Worm (Caenorhabditis elegans) whole organism, L4 larva: Measurements from ENCODE around the gene cav-1.

ENCODE experiments used
- F49E8.2 ChIP-seq: sonication (generic microtip); optimal IDR thresholded peaks from 2 replicates; lab custom pipeline; 2016; ENCODE audit warnings: missing compliant biosample characterization, mild to moderate bottlenecking, missing genetic modification characterization, borderline replicate concordance
- T20F7.1 ChIP-seq: fragments of 200-800 bp; sonication (Bioruptor generic); optimal IDR thresholded peaks from 2 replicates; lab custom pipeline; 2018; ENCODE audit warnings: mild to moderate bottlenecking, missing genetic modification characterization, missing compliant biosample characterization
- Y48G9A.11 ChIP-seq: fragments of 200-800 bp; sonication (Bioruptor generic); IDR thresholded peaks from 2 replicates; pipeline ENCODE4 v1.3.6; 2022; ENCODE audit warnings: missing genetic modification reagents, missing genetic modification characterization, missing compliant biosample characterization
- ZK546.5 ChIP-seq, 2 experiments: sonication (generic microtip); optimal IDR thresholded peaks; 2 replicates each; lab custom pipeline; 2017; ENCODE audit warnings: missing biosample characterization in 2 of 2, missing genetic modification characterization in 2 of 2
- aha-1 ChIP-seq: fragments of 150-350 bp; peaks from one replicate; lab custom pipeline; 2014; ENCODE audit warnings: missing biosample characterization, missing genetic modification characterization
- arid-1 ChIP-seq: fragments of 200-800 bp; sonication (Bioruptor generic); conservative IDR thresholded peaks from 2 replicates; pipeline ENCODE4 v1.3.6; 2022; ENCODE audit warnings: missing genetic modification reagents, missing genetic modification characterization, missing compliant biosample characterization
- ceh-28 ChIP-seq: fragments of 150-350 bp; optimal IDR thresholded peaks from 2 replicates; lab custom pipeline; 2014; ENCODE audit warnings: missing biosample characterization, missing genetic modification reagents, missing genetic modification characterization
- ceh-62 ChIP-seq: sonication (generic microtip); optimal IDR thresholded peaks from 2 replicates; lab custom pipeline; 2017; ENCODE audit warnings: missing biosample characterization, missing genetic modification characterization
- ceh-82 ChIP-seq: sonication (generic microtip); optimal IDR thresholded peaks from 2 replicates; lab custom pipeline; 2017; ENCODE audit warnings: missing biosample characterization, missing genetic modification characterization
- ctbp-1 ChIP-seq: fragments of 200-800 bp; sonication (Bioruptor generic); IDR thresholded peaks from 2 replicates; pipeline ENCODE4 v1.3.6; 2022; ENCODE audit warnings: missing genetic modification reagents, missing genetic modification characterization, missing compliant biosample characterization
- daf-12 ChIP-seq: fragments of 150-350 bp; optimal IDR thresholded peaks from 2 replicates; lab custom pipeline; 2014; ENCODE audit warnings: missing biosample characterization, missing genetic modification reagents, missing genetic modification characterization
- daf-16 ChIP-seq, 3 experiments: sonication (generic microtip); optimal IDR thresholded peaks; 2 replicates each; lab custom pipeline; 2016 to 2017; ENCODE audit warnings: missing genetic modification characterization in 3 of 3, missing genetic modification reagents in 3 of 3, mild to moderate bottlenecking in 2 of 3, missing compliant biosample characterization in 2 of 3, missing biosample characterization in 1 of 3, moderate library complexity in 1 of 3
- daf-8 ChIP-seq: fragments of 200-800 bp; sonication (Bioruptor generic); IDR thresholded peaks from 2 replicates; pipeline ENCODE4 v1.3.6; 2022; ENCODE audit warnings: missing genetic modification characterization, missing compliant biosample characterization
- dmd-6 ChIP-seq: fragments of 200-800 bp; sonication (Bioruptor generic); IDR thresholded peaks from 2 replicates; pipeline ENCODE4 v1.3.6; 2022; ENCODE audit warnings: missing genetic modification reagents, missing genetic modification characterization, missing compliant biosample characterization
- dmd-8 ChIP-seq: fragments of 200-800 bp; sonication (Bioruptor generic); IDR thresholded peaks from 2 replicates; pipeline ENCODE4 v1.3.6; 2022; ENCODE audit warnings: missing genetic modification characterization, missing compliant biosample characterization
- dpl-1 ChIP-seq: fragments of 150-350 bp; optimal IDR thresholded peaks from 2 replicates; lab custom pipeline; 2014; ENCODE audit warnings: missing biosample characterization, missing genetic modification reagents, missing genetic modification characterization
- duxl-1 ChIP-seq: sonication (generic microtip); optimal IDR thresholded peaks from 2 replicates; lab custom pipeline; 2016; ENCODE audit warnings: mild to moderate bottlenecking, missing genetic modification characterization, moderate library complexity, missing compliant biosample characterization; ENCODE audit not compliant: poor library complexity
- dve-1 ChIP-seq: sonication (generic microtip); optimal IDR thresholded peaks from 2 replicates; lab custom pipeline; 2017; ENCODE audit warnings: antibody characterized with exemption, mild to moderate bottlenecking, missing genetic modification characterization, missing compliant biosample characterization; ENCODE audit not compliant: insufficient read depth
- egl-27 ChIP-seq: sonication (generic microtip); optimal IDR thresholded peaks from 3 replicates; lab custom pipeline; 2017; ENCODE audit warnings: missing biosample characterization, missing genetic modification reagents, missing genetic modification characterization
- egl-43 ChIP-seq: fragments of 200-800 bp; sonication (Bioruptor generic); IDR thresholded peaks from 2 replicates; pipeline ENCODE4 v1.3.6; 2022; ENCODE audit warnings: missing genetic modification reagents, missing genetic modification characterization, missing compliant biosample characterization
- hif-1 ChIP-seq, 2 experiments: sonication (generic microtip); optimal IDR thresholded peaks; 2 replicates each; lab custom pipeline; 2016 to 2017; ENCODE audit warnings: missing compliant biosample characterization in 2 of 2, missing genetic modification characterization in 2 of 2, missing genetic modification reagents in 2 of 2, missing genotype in 2 of 2, mild to moderate bottlenecking in 1 of 2
- hlh-11 ChIP-seq: fragments of 200-800 bp; sonication (Bioruptor generic); optimal IDR thresholded peaks from 2 replicates; lab custom pipeline; 2018; ENCODE audit warnings: mild to moderate bottlenecking, missing genetic modification characterization, missing compliant biosample characterization
- lin-1 ChIP-seq: fragments of 200-800 bp; sonication (Bioruptor generic); IDR thresholded peaks from 2 replicates; pipeline ENCODE4 v1.3.6; 2022; ENCODE audit warnings: missing genetic modification reagents, missing genetic modification characterization, missing compliant biosample characterization
- lin-13 ChIP-seq: fragments of 150-350 bp; optimal IDR thresholded peaks from 2 replicates; lab custom pipeline; 2014; ENCODE audit warnings: missing biosample characterization, missing genetic modification reagents, missing genetic modification characterization
- lin-15B ChIP-seq: fragments of 150-350 bp; sonication (generic microtip); optimal IDR thresholded peaks from 3 replicates; lab custom pipeline; 2014; ENCODE audit warnings: missing biosample characterization, missing genetic modification characterization
- lin-29 ChIP-seq: fragments of 200-800 bp; sonication (Bioruptor generic); IDR thresholded peaks from 2 replicates; pipeline ENCODE4 v1.3.6; 2022; ENCODE audit warnings: missing genetic modification reagents, missing genetic modification characterization, missing compliant biosample characterization
- lin-38 ChIP-seq: fragments of 200-800 bp; sonication (Bioruptor generic); IDR thresholded peaks from 2 replicates; pipeline ENCODE4 v1.3.6; 2022; ENCODE audit warnings: missing genetic modification reagents, missing genetic modification characterization, missing compliant biosample characterization
- lir-3 ChIP-seq: sonication (generic microtip); optimal IDR thresholded peaks from 2 replicates; lab custom pipeline; 2016; ENCODE audit warnings: mild to moderate bottlenecking, missing genetic modification characterization, missing compliant biosample characterization
- madf-5 ChIP-seq, 2 experiments: fragments of 200-800 bp; sonication (Bioruptor generic); IDR thresholded peaks; 2 replicates each; pipeline ENCODE4 v1.3.6; 2022; ENCODE audit warnings: missing compliant biosample characterization in 2 of 2, missing genetic modification characterization in 2 of 2
- mdl-1 ChIP-seq, 2 experiments: fragments of 150-350 bp in 1 of 2; sonication (generic microtip) in 1 of 2; optimal IDR thresholded peaks; 2 replicates each; lab custom pipeline; 2014 to 2017; ENCODE audit warnings: missing biosample characterization in 2 of 2, missing genetic modification characterization in 2 of 2
- mxl-3 ChIP-seq: fragments of 200-800 bp; sonication (Bioruptor generic); optimal IDR thresholded peaks from 2 replicates; lab custom pipeline; 2018; ENCODE audit warnings: mild to moderate bottlenecking, missing genetic modification characterization, missing compliant biosample characterization
- nhr-10 ChIP-seq: fragments of 150-350 bp; optimal IDR thresholded peaks from 2 replicates; lab custom pipeline; 2014; ENCODE audit warnings: missing biosample characterization, missing genetic modification characterization
- nhr-102 ChIP-seq: sonication (generic microtip); optimal IDR thresholded peaks from 2 replicates; lab custom pipeline; 2016; ENCODE audit warnings: mild to moderate bottlenecking, missing genetic modification characterization, moderate library complexity, missing compliant biosample characterization
- nhr-28 ChIP-seq: fragments of 150-350 bp; optimal IDR thresholded peaks from 2 replicates; lab custom pipeline; 2014; ENCODE audit warnings: missing biosample characterization, missing genetic modification characterization
- nhr-41 ChIP-seq: fragments of 200-800 bp; sonication (Bioruptor generic); IDR thresholded peaks from 2 replicates; pipeline ENCODE4 v1.3.6; 2022; ENCODE audit warnings: missing genetic modification reagents, missing genetic modification characterization, missing compliant biosample characterization
- nhr-48 ChIP-seq: sonication (generic microtip); optimal IDR thresholded peaks from 2 replicates; lab custom pipeline; 2016; ENCODE audit warnings: mild to moderate bottlenecking, missing genetic modification characterization, missing compliant biosample characterization
- nhr-6 ChIP-seq: fragments of 150-350 bp; optimal IDR thresholded peaks from 2 replicates; lab custom pipeline; 2014; ENCODE audit warnings: missing biosample characterization, missing genetic modification characterization
- nhr-77 ChIP-seq: fragments of 150-350 bp; optimal IDR thresholded peaks from 2 replicates; lab custom pipeline; 2014; ENCODE audit warnings: missing biosample characterization, missing genetic modification characterization
- pha-4 ChIP-seq, 2 experiments: fragments of 150-350 bp in 1 of 2; fragments of 200-800 bp in 1 of 2; sonication (Bioruptor generic) in 1 of 2; IDR thresholded peaks in 1 of 2; optimal IDR thresholded peaks in 1 of 2; 2 replicates each; pipeline versions ENCODE4 v1.3.6 to Lab custom; 2014 to 2022; ENCODE audit warnings: missing genetic modification characterization in 2 of 2, missing genetic modification reagents in 2 of 2, missing biosample characterization in 1 of 2, missing compliant biosample characterization in 1 of 2
- php-3 ChIP-seq: fragments of 200-800 bp; sonication (Bioruptor generic); IDR thresholded peaks from 2 replicates; pipeline ENCODE4 v1.3.6; 2022; ENCODE audit warnings: missing genetic modification reagents, missing genetic modification characterization, missing compliant biosample characterization
- pqm-1 ChIP-seq: sonication (generic microtip); optimal IDR thresholded peaks from 2 replicates; lab custom pipeline; 2017; ENCODE audit warnings: missing biosample characterization, missing genetic modification characterization
- saeg-2 ChIP-seq: fragments of 200-800 bp; sonication (Bioruptor generic); IDR thresholded peaks from 2 replicates; pipeline ENCODE4 v1.3.6; 2022; ENCODE audit warnings: missing genetic modification reagents, missing genetic modification characterization, missing compliant biosample characterization
- tag-97 ChIP-seq: fragments of 200-800 bp; sonication (Bioruptor generic); IDR thresholded peaks from 2 replicates; pipeline ENCODE4 v1.3.6; 2022; ENCODE audit warnings: missing genetic modification characterization, missing compliant biosample characterization
- unc-62 ChIP-seq, 3 experiments: fragments of 150-350 bp in 1 of 3; sonication (generic microtip); optimal IDR thresholded peaks in 2 of 3; peaks in 1 of 3; 1 replicate in 1 of 3; 2 replicates in 2 of 3; lab custom pipeline; 2014 to 2017; ENCODE audit warnings: missing biosample characterization in 3 of 3, missing genetic modification characterization in 3 of 3, missing genetic modification reagents in 3 of 3, missing genotype in 1 of 3
- zag-1 ChIP-seq: fragments of 150-350 bp; optimal IDR thresholded peaks from 2 replicates; lab custom pipeline; 2014; ENCODE audit warnings: missing biosample characterization, missing genetic modification characterization
- zfp-3 ChIP-seq: fragments of 200-800 bp; sonication (Bioruptor generic); conservative IDR thresholded peaks from 2 replicates; pipeline ENCODE4 v1.3.6; 2022; ENCODE audit warnings: missing genetic modification reagents, missing genetic modification characterization, missing compliant biosample characterization
- zip-11 ChIP-seq: fragments of 200-800 bp; sonication (Bioruptor generic); IDR thresholded peaks from 2 replicates; pipeline ENCODE4 v1.3.6; 2022; ENCODE audit warnings: missing genetic modification characterization, missing compliant biosample characterization

Gene cav-1

DNA sequence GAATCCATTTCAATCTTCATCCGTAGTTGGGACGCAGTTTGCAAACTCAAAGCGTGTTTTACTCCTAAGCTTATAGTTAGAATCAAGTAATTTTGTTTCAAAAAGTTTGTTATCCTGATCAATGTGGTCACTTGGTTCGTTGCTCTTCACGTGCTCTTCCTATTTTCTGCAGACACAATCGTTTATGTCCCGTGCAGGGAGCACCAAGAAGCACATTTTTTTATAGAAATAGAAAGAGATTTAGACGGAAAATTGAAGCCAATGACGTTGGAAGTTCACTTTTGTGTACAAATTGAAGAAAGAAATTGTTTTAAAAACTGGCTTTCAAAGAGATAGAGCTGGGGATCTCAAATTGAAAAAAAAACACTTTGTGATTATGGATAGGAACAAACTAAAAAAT lies 10.6 kb upstream of the cav-1 start (continued):
- TF ChIP-seq duxl-1 (tag; lab: Kevin White, UChicago): no peak

DNA sequence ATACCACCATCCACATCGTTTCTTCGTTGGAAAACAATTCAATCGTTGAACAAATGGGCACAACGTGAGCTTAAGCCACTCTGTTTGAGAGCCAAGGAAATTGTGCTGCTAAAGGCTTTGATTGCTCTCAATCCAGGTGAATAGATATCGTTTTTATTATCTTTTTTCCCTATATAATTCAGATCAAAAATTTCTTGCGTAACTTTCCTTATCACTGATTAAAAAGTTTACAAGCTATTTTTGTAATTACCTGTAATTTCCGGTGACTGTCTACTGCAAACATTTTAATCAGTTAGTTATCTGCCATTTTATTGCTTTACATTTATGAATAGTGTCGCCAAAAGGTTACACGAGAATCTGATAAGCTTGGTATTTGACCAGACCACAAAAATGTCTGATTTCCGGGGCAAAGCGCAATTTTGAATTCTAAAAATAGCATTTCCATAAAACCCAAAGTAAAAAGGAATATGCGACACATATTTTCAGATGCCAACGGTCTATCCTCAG lies 9.6 kb upstream of the cav-1 start:
- TF ChIP-seq saeg-2 (GFP tag; lab: Robert Waterston, UW): no peak
- no peak for TF ChIP-seq egl-27 (tag; lab: Kevin White, UChicago)
- no peak for TF ChIP-seq lin-13
- no peak for TF ChIP-seq arid-1
- no peak for TF ChIP-seq lin-29 (GFP tag; lab: Robert Waterston, UW)
- no peak for TF ChIP-seq ctbp-1 (GFP tag; lab: Robert Waterston, UW)
- no peak for TF ChIP-seq T20F7.1 (GFP tag; lab: Kevin White, UChicago)
- TF ChIP-seq zfp-3 (GFP tag; lab: Robert Waterston, UW): no peak
- peak; percentile 89 for TF ChIP-seq aha-1 (tag; lab: Kevin White, UChicago)
- TF ChIP-seq hlh-11 (tag; lab: Kevin White, UChicago): peak; percentile 48
- TF ChIP-seq F49E8.2 (tag; lab: Kevin White, UChicago): no peak
- peak in 1 of 2 experiments; percentile 31 for TF ChIP-seq mdl-1 (tag; optimal IDR thresholded peaks at IDR 0.05; lab: Kevin White, UChicago)
- no peak for TF ChIP-seq tag-97 (GFP tag; lab: Robert Waterston, UW)
- TF ChIP-seq nhr-41 (GFP tag; lab: Robert Waterston, UW): no peak
- TF ChIP-seq hif-1 (tag; optimal IDR thresholded peaks at IDR 0.05; lab: Kevin White, UChicago): no peak
- no peak for TF ChIP-seq dmd-8 (GFP tag; lab: Robert Waterston, UW)
- no peak for TF ChIP-seq madf-5 (GFP tag; IDR thresholded peaks at IDR 0.05; lab: Robert Waterston, UW)
- TF ChIP-seq ceh-28 (tag; lab: Kevin White, UChicago): no peak
- TF ChIP-seq Y48G9A.11 (GFP tag; lab: Robert Waterston, UW): no peak
- TF ChIP-seq daf-8 (GFP tag; lab: Robert Waterston, UW): no peak
- no peak for TF ChIP-seq lin-38
- TF ChIP-seq lin-15B (tag; lab: Kevin White, UChicago): no peak
- peak; percentile 91 for TF ChIP-seq php-3 (GFP tag; lab: Robert Waterston, UW)
- TF ChIP-seq unc-62 (GFP tag; optimal IDR thresholded peaks at IDR 0.05 in 1 of 2; lab: Kevin White, UChicago): no peak
- no peak for TF ChIP-seq unc-62 (tag; optimal IDR thresholded peaks at IDR 0.05; lab: Kevin White, UChicago)
- TF ChIP-seq duxl-1 (tag; lab: Kevin White, UChicago): no peak
- TF ChIP-seq nhr-102 (tag; lab: Kevin White, UChicago): no peak
- peak; percentile 38; the same call in 1 of the 2 replicates for TF ChIP-seq dmd-6 (GFP tag; lab: Robert Waterston, UW)
- peak; percentile 40 for TF ChIP-seq pqm-1
- no peak for TF ChIP-seq daf-12 (tag; lab: Kevin White, UChicago)
- TF ChIP-seq zip-11 (GFP tag; lab: Robert Waterston, UW): no peak
- TF ChIP-seq dpl-1 (GFP tag; lab: Kevin White, UChicago): no peak
- no peak for TF ChIP-seq ceh-82 (tag; lab: Kevin White, UChicago)
- no peak for TF ChIP-seq mxl-3
- TF ChIP-seq ceh-62 (tag; lab: Kevin White, UChicago): no peak
- TF ChIP-seq ZK546.5 (tag; optimal IDR thresholded peaks at IDR 0.05; lab: Kevin White, UChicago): no peak
- TF ChIP-seq lir-3 (tag; lab: Kevin White, UChicago): no peak
- no peak for TF ChIP-seq nhr-48 (tag; lab: Kevin White, UChicago)
- TF ChIP-seq egl-43: no peak
- TF ChIP-seq dve-1: peak; percentile 59
- TF ChIP-seq lin-1 (GFP tag; lab: Robert Waterston, UW): peak; percentile 75; the same call in 1 of the 2 replicates
- TF ChIP-seq pha-4 (GFP tag; IDR thresholded peaks at IDR 0.05; lab: Robert Waterston, UW): no peak
- TF ChIP-seq pha-4 (tag; optimal IDR thresholded peaks at IDR 0.05; lab: Kevin White, UChicago): no peak
- TF ChIP-seq nhr-28: peak; percentile 31
- TF ChIP-seq nhr-77 (tag; lab: Kevin White, UChicago): no peak
- no peak for TF ChIP-seq nhr-10 (tag; lab: Kevin White, UChicago)
- TF ChIP-seq daf-16 (GFP tag; optimal IDR thresholded peaks at IDR 0.05; lab: Kevin White, UChicago): no peak
- peak; percentile 39 for TF ChIP-seq daf-16 (tag; optimal IDR thresholded peaks at IDR 0.05; lab: Kevin White, UChicago)
- TF ChIP-seq nhr-6: no peak
- TF ChIP-seq zag-1 (tag; lab: Kevin White, UChicago): no peak
